Worm (Caenorhabditis elegans) whole organism, late embryonic: ENCODE measurements around the gene nlp-52.

Experiments
- C08G9.2 ChIP-seq: sonication (generic microtip); optimal IDR thresholded peaks from 2 replicates; lab custom pipeline; 2016; ENCODE audit warnings: mild to moderate bottlenecking, missing genetic modification characterization, moderate library complexity, missing compliant biosample characterization
- K02D7.2 ChIP-seq: sonication (generic microtip); optimal IDR thresholded peaks from 2 replicates; lab custom pipeline; 2017; ENCODE audit warnings: mild to moderate bottlenecking, missing genetic modification characterization, missing compliant biosample characterization
- T23F11.4 ChIP-seq: fragments of 200-800 bp; sonication (Bioruptor generic); optimal IDR thresholded peaks from 2 replicates; lab custom pipeline; 2018; ENCODE audit warnings: mild to moderate bottlenecking, missing genetic modification characterization, missing compliant biosample characterization
- Y22D7AL.16 ChIP-seq: sonication (generic microtip); optimal IDR thresholded peaks from 2 replicates; lab custom pipeline; 2016; ENCODE audit warnings: missing genetic modification characterization, missing compliant biosample characterization
- ahr-1 ChIP-seq: sonication (generic microtip); optimal IDR thresholded peaks from 2 replicates; lab custom pipeline; 2016; ENCODE audit warnings: missing genetic modification characterization, missing compliant biosample characterization
- ama-1 ChIP-seq: fragments of 150-350 bp; optimal IDR thresholded peaks from 2 replicates; lab custom pipeline; 2014
- ceh-14 ChIP-seq: sonication (generic microtip); optimal IDR thresholded peaks from 2 replicates; lab custom pipeline; 2016; ENCODE audit warnings: missing genotype, missing genetic modification characterization, missing compliant biosample characterization
- ceh-19 ChIP-seq: fragments of 200-800 bp; sonication (Bioruptor generic); optimal IDR thresholded peaks from 2 replicates; lab custom pipeline; 2018; ENCODE audit warnings: mild to moderate bottlenecking, missing genetic modification characterization, missing compliant biosample characterization
- ceh-2 ChIP-seq: sonication (generic microtip); optimal IDR thresholded peaks from 2 replicates; lab custom pipeline; 2016; ENCODE audit warnings: missing genotype, missing genetic modification characterization, missing compliant biosample characterization
- ceh-22 ChIP-seq: sonication (generic microtip); optimal IDR thresholded peaks from 2 replicates; lab custom pipeline; 2017; ENCODE audit warnings: missing biosample characterization, missing genetic modification characterization
- ceh-24 ChIP-seq: sonication (generic microtip); optimal IDR thresholded peaks from 2 replicates; lab custom pipeline; 2016; ENCODE audit warnings: mild to moderate bottlenecking, missing genetic modification characterization, missing compliant biosample characterization
- ceh-30 ChIP-seq: fragments of 150-350 bp; optimal IDR thresholded peaks from 2 replicates; lab custom pipeline; 2014; ENCODE audit warnings: missing biosample characterization, missing genetic modification characterization
- ceh-31 ChIP-seq: sonication (generic microtip); optimal IDR thresholded peaks from 2 replicates; lab custom pipeline; 2016; ENCODE audit warnings: missing genetic modification characterization, missing compliant biosample characterization
- ceh-34 ChIP-seq: sonication (generic microtip); optimal IDR thresholded peaks from 2 replicates; lab custom pipeline; 2016; ENCODE audit warnings: mild to moderate bottlenecking, missing genetic modification characterization, missing compliant biosample characterization
- ceh-45 ChIP-seq: fragments of 200-800 bp; sonication (Bioruptor generic); IDR thresholded peaks from 2 replicates; pipeline ENCODE4 v1.3.6; 2022; ENCODE audit warnings: missing genetic modification reagents, missing genetic modification characterization, missing compliant biosample characterization
- ceh-48 ChIP-seq: sonication (generic microtip); optimal IDR thresholded peaks from 2 replicates; lab custom pipeline; 2016; ENCODE audit warnings: missing genetic modification characterization, inconsistent platforms, missing compliant biosample characterization
- ceh-6 ChIP-seq: fragments of 200-800 bp; sonication (Bioruptor generic); optimal IDR thresholded peaks from 2 replicates; lab custom pipeline; 2018; ENCODE audit warnings: mild to moderate bottlenecking, missing genetic modification characterization, missing compliant biosample characterization
- ceh-9 ChIP-seq: sonication (generic microtip); optimal IDR thresholded peaks from 2 replicates; lab custom pipeline; 2016; ENCODE audit warnings: mild to moderate bottlenecking, missing genetic modification characterization, inconsistent platforms, missing compliant biosample characterization
- dmd-4 ChIP-seq: sonication (generic microtip); optimal IDR thresholded peaks from 2 replicates; lab custom pipeline; 2016; ENCODE audit warnings: borderline replicate concordance, missing genetic modification characterization, missing compliant biosample characterization
- elt-2 ChIP-seq: sonication (generic microtip); optimal IDR thresholded peaks from 2 replicates; lab custom pipeline; 2016; ENCODE audit warnings: missing genetic modification reagents, missing genetic modification characterization, missing compliant biosample characterization
- elt-4 ChIP-seq: sonication (generic microtip); optimal IDR thresholded peaks from 2 replicates; lab custom pipeline; 2016; ENCODE audit warnings: missing genetic modification characterization, missing compliant biosample characterization
- eyg-1 ChIP-seq: sonication (generic microtip); optimal IDR thresholded peaks from 2 replicates; lab custom pipeline; 2016; ENCODE audit warnings: missing genotype, missing genetic modification characterization, missing compliant biosample characterization
- fax-1 ChIP-seq: sonication (generic microtip); optimal IDR thresholded peaks from 2 replicates; lab custom pipeline; 2016; ENCODE audit warnings: missing genotype, missing genetic modification characterization, missing compliant biosample characterization
- fkh-10 ChIP-seq: fragments of 150-350 bp; optimal IDR thresholded peaks from 2 replicates; lab custom pipeline; 2014; ENCODE audit warnings: missing biosample characterization, missing genetic modification reagents, missing genetic modification characterization
- fkh-6 ChIP-seq: sonication (generic microtip); optimal IDR thresholded peaks from 2 replicates; lab custom pipeline; 2016; ENCODE audit warnings: missing genetic modification characterization, missing compliant biosample characterization
- gmeb-2 ChIP-seq: sonication (generic microtip); optimal IDR thresholded peaks from 2 replicates; lab custom pipeline; 2016; ENCODE audit warnings: missing genetic modification characterization, inconsistent platforms, missing compliant biosample characterization
- hlh-13 ChIP-seq: fragments of 200-800 bp; sonication (Bioruptor generic); optimal IDR thresholded peaks from 2 replicates; lab custom pipeline; 2018; ENCODE audit warnings: mild to moderate bottlenecking, missing genetic modification characterization, missing compliant biosample characterization
- hlh-30 ChIP-seq: sonication (generic microtip); optimal IDR thresholded peaks from 2 replicates; lab custom pipeline; 2017; ENCODE audit warnings: antibody characterized with exemption, missing genetic modification characterization, missing compliant biosample characterization; ENCODE audit not compliant: insufficient read depth
- hlh-6 ChIP-seq: sonication (generic microtip); optimal IDR thresholded peaks from 2 replicates; lab custom pipeline; 2016; ENCODE audit warnings: missing genotype, missing genetic modification characterization, missing compliant biosample characterization
- hlh-8 ChIP-seq: sonication (generic microtip); optimal IDR thresholded peaks from 2 replicates; lab custom pipeline; 2016; ENCODE audit warnings: missing genotype, missing genetic modification characterization, missing compliant biosample characterization
- lin-11 ChIP-seq: fragments of 200-800 bp; sonication (Bioruptor generic); optimal IDR thresholded peaks from 2 replicates; lab custom pipeline; 2018; ENCODE audit warnings: mild to moderate bottlenecking, missing genetic modification characterization, missing compliant biosample characterization
- nhr-11 ChIP-seq: fragments of 150-350 bp; optimal IDR thresholded peaks from 2 replicates; lab custom pipeline; 2014; ENCODE audit warnings: missing biosample characterization, missing genetic modification characterization
- nhr-232 ChIP-seq: sonication (generic microtip); optimal IDR thresholded peaks from 2 replicates; lab custom pipeline; 2016; ENCODE audit warnings: missing genetic modification characterization, missing compliant biosample characterization
- npax-4 ChIP-seq: sonication (generic microtip); optimal IDR thresholded peaks from 2 replicates; lab custom pipeline; 2016; ENCODE audit warnings: missing genetic modification characterization, missing compliant biosample characterization
- odd-2 ChIP-seq: sonication (generic microtip); optimal IDR thresholded peaks from 2 replicates; lab custom pipeline; 2017; ENCODE audit warnings: antibody characterized with exemption, mild to moderate bottlenecking, missing genetic modification characterization, missing compliant biosample characterization
- pat-9 ChIP-seq: fragments of 200-800 bp; sonication (Bioruptor generic); optimal IDR thresholded peaks from 2 replicates; lab custom pipeline; 2018; ENCODE audit warnings: mild to moderate bottlenecking, missing genetic modification characterization, moderate library complexity, missing compliant biosample characterization
- pax-1 ChIP-seq: fragments of 150-350 bp; optimal IDR thresholded peaks from 2 replicates; lab custom pipeline; 2014; ENCODE audit warnings: missing biosample characterization, missing genetic modification characterization
- pha-2 ChIP-seq: sonication (generic microtip); optimal IDR thresholded peaks from 2 replicates; lab custom pipeline; 2017; ENCODE audit warnings: mild to moderate bottlenecking, missing genetic modification characterization, missing compliant biosample characterization
- ref-2 ChIP-seq: sonication (generic microtip); optimal IDR thresholded peaks from 2 replicates; lab custom pipeline; 2016; ENCODE audit warnings: missing genetic modification characterization, missing compliant biosample characterization
- rnt-1 ChIP-seq: sonication (generic microtip); optimal IDR thresholded peaks from 2 replicates; lab custom pipeline; 2016; ENCODE audit warnings: missing genetic modification characterization, missing compliant biosample characterization
- sdc-2 ChIP-seq: sonication (generic microtip); optimal IDR thresholded peaks from 2 replicates; lab custom pipeline; 2016; ENCODE audit warnings: missing genotype, missing genetic modification characterization, missing compliant biosample characterization
- syd-9 ChIP-seq: sonication (generic microtip); optimal IDR thresholded peaks from 2 replicates; lab custom pipeline; 2016; ENCODE audit warnings: mild to moderate bottlenecking, missing genetic modification characterization, moderate library complexity, missing compliant biosample characterization
- tbx-2 ChIP-seq: sonication (generic microtip); optimal IDR thresholded peaks from 2 replicates; lab custom pipeline; 2016; ENCODE audit warnings: missing genetic modification characterization, missing compliant biosample characterization
- ttx-3 ChIP-seq: sonication (generic microtip); optimal IDR thresholded peaks from 2 replicates; lab custom pipeline; 2016; ENCODE audit warnings: missing genetic modification reagents, missing genetic modification characterization, missing compliant biosample characterization
- zip-5 ChIP-seq: sonication (generic microtip); optimal IDR thresholded peaks from 2 replicates; lab custom pipeline; 2016; ENCODE audit warnings: missing genetic modification characterization, missing compliant biosample characterization
- ztf-16 ChIP-seq: sonication (generic microtip); optimal IDR thresholded peaks from 2 replicates; lab custom pipeline; 2017; ENCODE audit warnings: missing genetic modification characterization, missing compliant biosample characterization

nlp-52 gene

DNA sequence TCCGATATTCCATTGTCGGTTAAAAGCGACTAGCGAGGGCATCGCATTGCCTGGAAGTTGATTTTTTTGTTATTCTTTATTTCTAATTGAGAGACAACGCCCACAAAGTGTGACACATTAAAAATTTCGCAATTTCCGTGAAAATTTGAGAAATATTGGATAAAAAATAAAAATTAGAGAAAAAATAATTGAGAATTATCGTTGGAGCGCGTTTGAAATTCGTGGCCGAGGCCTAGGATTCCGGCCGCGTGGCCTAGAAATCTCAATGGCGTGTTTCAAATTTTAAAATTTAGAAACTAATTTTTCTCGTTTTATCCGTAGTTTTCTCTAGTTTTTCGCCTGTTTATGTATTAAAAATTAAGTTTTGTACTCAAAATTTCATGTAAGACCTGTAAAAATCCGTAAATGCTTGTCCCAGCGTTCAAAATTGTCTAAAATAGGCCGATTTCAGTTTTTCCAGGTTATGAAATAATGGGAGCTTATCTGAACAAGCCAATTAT lies 21.7 kb downstream of the nlp-52 start, which contains the start of the genes dagl-2 and ppm-1.G (continued):
- TF ChIP-seq fkh-6 (tag; lab: Kevin White, UChicago) (no peak), ceh-2 (tag; lab: Kevin White, UChicago) (peak; percentile 74), ceh-34 (tag; lab: Kevin White, UChicago) (no peak), ceh-24 (tag; lab: Kevin White, UChicago) (no peak), elt-4 (tag; lab: Kevin White, UChicago) (no peak), rnt-1 (tag; lab: Kevin White, UChicago) (peak; percentile 37), elt-2 (peak; percentile 71), hlh-6 (no peak), npax-4 (tag; lab: Kevin White, UChicago) (no peak), K02D7.2 (tag; lab: Kevin White, UChicago) (no peak), eyg-1 (no peak), ahr-1 (tag; lab: Kevin White, UChicago) (no peak), sdc-2 (tag; lab: Kevin White, UChicago) (peak; percentile 23), ceh-30 (no peak), ceh-45 (GFP tag; lab: Robert Waterston, UW) (no peak), syd-9 (tag; lab: Kevin White, UChicago) (no peak), pha-2 (tag; lab: Kevin White, UChicago) (no peak), fax-1 (tag; lab: Kevin White, UChicago) (peak; percentile 59), hlh-8 (peak; percentile 42), ceh-22 (no peak), ceh-31 (peak; percentile 92), ttx-3 (tag; lab: Kevin White, UChicago) (no peak), pat-9 (tag; lab: Kevin White, UChicago) (no peak), ama-1 (lab: Kevin White, UChicago) (no peak), nhr-232 (tag; lab: Kevin White, UChicago) (no peak), T23F11.4 (no peak), hlh-30 (no peak), ref-2 (peak; percentile 64), ztf-16 (tag; lab: Kevin White, UChicago) (no peak), gmeb-2 (no peak), hlh-13 (GFP tag; lab: Kevin White, UChicago) (no peak), odd-2 (tag; lab: Kevin White, UChicago) (no peak), ceh-19 (no peak), tbx-2 (peak; percentile 84), dmd-4 (tag; lab: Kevin White, UChicago) (no peak), lin-11 (tag; lab: Kevin White, UChicago) (no peak), nhr-11 (tag; lab: Kevin White, UChicago) (no peak), C08G9.2 (tag; lab: Kevin White, UChicago) (peak; percentile 81), ceh-48 (tag; lab: Kevin White, UChicago) (no peak), ceh-9 (tag; lab: Kevin White, UChicago) (no peak), pax-1 (peak; percentile 41), Y22D7AL.16 (no peak), zip-5 (tag; lab: Kevin White, UChicago) (peak; percentile 55), ceh-14 (peak; percentile 86), fkh-10 (GFP tag; lab: Kevin White, UChicago) (no peak)
- TF ChIP-seq, all 69 proteins: peak for 23

DNA sequence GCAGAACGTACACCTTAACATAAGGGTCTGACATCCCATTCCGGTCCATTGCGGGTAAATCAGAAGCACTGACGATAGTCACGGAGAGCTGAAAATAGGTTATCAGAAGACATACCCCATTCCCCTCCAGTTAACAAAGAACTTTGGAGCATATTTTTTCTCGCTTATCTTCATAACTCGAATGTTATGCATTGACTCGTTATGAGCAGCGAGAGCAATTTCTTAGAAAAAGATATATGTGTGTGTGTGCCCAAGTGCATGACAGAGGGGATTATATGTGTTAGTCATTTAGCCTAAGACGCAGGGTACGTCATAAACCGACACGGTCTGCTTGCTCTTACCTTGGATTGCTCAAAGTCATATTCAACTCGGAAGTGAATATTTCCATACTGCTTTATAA lies 28.0 kb downstream of the nlp-52 start:
- TF ChIP-seq ceh-6 (GFP tag; lab: Kevin White, UChicago) (no peak), pax-1 (peak; percentile 17)
